Worm (Caenorhabditis elegans): ENCODE data around the gene T25E4.2.

The T25E4.2 gene

ce11 chrII:5599326-5600044 is 17.3 kb upstream of the T25E4.2 start, which contains the start of gene C17G10.10:
Gene C17G10.10 (minus strand): TSS chrII:5599376.
- TF ChIP-seq tra-4 (tag; optimal IDR thresholded peaks at IDR 0.05) (no peak), sea-1 (GFP tag; conservative IDR thresholded peaks at IDR 0.05) (0 out of 2 replicates have a peak, but pooled peaks have one; percentile 38), ama-1 (optimal IDR thresholded peaks at IDR 0.05) (no peak)

- no peak for TF ChIP-seq aly-1 (tag; optimal IDR thresholded peaks at IDR 0.05)
- no peak for TF ChIP-seq tbx-11 (GFP tag; IDR thresholded peaks at IDR 0.05)
- TF ChIP-seq pes-1 (GFP tag; IDR thresholded peaks at IDR 0.05): no peak
- TF ChIP-seq hmbx-1 (tag; optimal IDR thresholded peaks at IDR 0.05): no peak
- no peak for TF ChIP-seq ets-7 (tag; optimal IDR thresholded peaks at IDR 0.05)
- no peak for TF ChIP-seq hmg-4 (GFP tag; optimal IDR thresholded peaks at IDR 0.05)
- no peak for TF ChIP-seq flt-1 (GFP tag; IDR thresholded peaks at IDR 0.05)
- no peak for TF ChIP-seq F13C5.2 (tag; optimal IDR thresholded peaks at IDR 0.05)
- no peak for TF ChIP-seq sea-1 (GFP tag; conservative IDR thresholded peaks at IDR 0.05)
These were observed 14.0 kb upstream of the T25E4.2 start, which contains the start of gene C17G10.1 for ce11 chrII:5596247-5596646. Gene C17G10.1 (plus strand): TSS chrII:5596547.

ce11 chrII:5594210-5594764 is 12.1 kb upstream of the T25E4.2 start, which contains the start of gene ttc-4:
Gene ttc-4 (plus strand): TSS chrII:5594714.
- TF ChIP-seq ets-7 (tag; optimal IDR thresholded peaks at IDR 0.05) (peak; percentile 19), aly-1 (tag; optimal IDR thresholded peaks at IDR 0.05) (no peak), pes-1 (GFP tag; IDR thresholded peaks at IDR 0.05) (peak; percentile 56)

DNA sequence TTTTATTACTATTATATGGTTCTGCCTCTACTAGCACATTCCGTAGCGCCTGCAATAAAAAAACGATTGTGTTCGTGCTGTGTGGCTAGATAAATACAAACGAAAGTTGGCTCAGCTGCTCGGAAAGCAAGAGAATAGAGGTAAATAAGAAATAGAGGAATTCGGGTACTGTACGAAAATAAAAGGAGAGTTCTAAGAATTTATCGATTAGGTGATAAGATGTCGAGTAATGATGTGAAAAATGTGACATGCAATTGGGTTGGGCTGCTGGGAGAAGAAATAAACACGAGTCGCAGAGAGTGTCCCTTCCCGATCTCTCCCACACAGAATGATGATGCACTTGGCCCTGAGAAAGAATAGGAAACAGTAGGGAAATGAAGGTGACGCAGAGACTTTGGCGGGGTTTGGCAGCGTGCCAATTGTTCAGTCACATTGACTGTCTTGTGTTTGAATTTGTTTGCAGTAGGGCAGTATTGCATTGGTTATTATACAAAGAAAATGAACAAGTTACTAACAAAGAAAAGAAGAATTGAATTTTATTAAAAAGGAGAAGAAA is 11.2 kb upstream of the T25E4.2 start, which contains the start of gene cdc-14:
TSS of gene cdc-14 (minus strand) at position 51 of the 556 bp plus-strand sequence.
- TF ChIP-seq ama-1 (optimal IDR thresholded peaks at IDR 0.05) (no peak), F13C5.2 (tag; optimal IDR thresholded peaks at IDR 0.05) (peak; percentile 75), hmg-4 (GFP tag; optimal IDR thresholded peaks at IDR 0.05) (peak; percentile 63)

DNA sequence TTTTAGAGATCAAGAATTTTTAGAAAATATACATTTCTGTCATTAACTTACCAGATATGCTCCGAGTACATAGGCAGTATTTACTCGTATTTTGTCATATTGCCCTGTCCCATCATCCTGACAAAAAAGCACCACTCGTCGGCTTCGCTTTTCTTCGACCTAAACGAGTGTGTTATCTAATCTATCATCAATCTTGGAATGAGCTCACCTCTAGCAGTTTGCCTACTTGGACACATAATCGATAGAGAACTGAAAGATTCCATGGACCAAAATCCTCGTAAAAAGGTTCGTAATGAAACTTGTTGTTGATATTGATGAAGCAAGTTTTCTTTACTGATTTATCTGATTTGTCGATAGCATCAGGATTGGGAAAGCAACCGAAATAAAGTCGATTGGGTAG is 10.6 kb upstream of the T25E4.2 start:
- TF ChIP-seq hnd-1 (tag; optimal IDR thresholded peaks at IDR 0.05): no peak
- no peak for TF ChIP-seq ets-7 (tag; optimal IDR thresholded peaks at IDR 0.05)
- TF ChIP-seq ama-1 (optimal IDR thresholded peaks at IDR 0.05): no peak
- no peak for TF ChIP-seq tbx-37 (GFP tag; conservative IDR thresholded peaks at IDR 0.05)

ce11 chrII:5591558-5591957 is 9.3 kb upstream of the T25E4.2 start:
- no peak for TF ChIP-seq tra-4 (tag; optimal IDR thresholded peaks at IDR 0.05)

ce11 chrII:5589690-5590089 is 7.5 kb upstream of the T25E4.2 start, which contains the start of gene C17G10.13:
Gene C17G10.13 (minus strand): TSS chrII:5589790.
- no peak for TF ChIP-seq ama-1 (optimal IDR thresholded peaks at IDR 0.05)

ce11 chrII:5587794-5588193 is 5.6 kb upstream of the T25E4.2 start:
- no peak for TF ChIP-seq ets-7 (tag; optimal IDR thresholded peaks at IDR 0.05)
- TF ChIP-seq hnd-1 (tag; optimal IDR thresholded peaks at IDR 0.05): no peak
- no peak for TF ChIP-seq B0310.2 (tag; optimal IDR thresholded peaks at IDR 0.05)
- TF ChIP-seq flt-1 (GFP tag; IDR thresholded peaks at IDR 0.05): no peak
- TF ChIP-seq hmg-4 (GFP tag; optimal IDR thresholded peaks at IDR 0.05): no peak
- TF ChIP-seq sea-1 (GFP tag; conservative IDR thresholded peaks at IDR 0.05): no peak
- no peak for TF ChIP-seq ama-1 (optimal IDR thresholded peaks at IDR 0.05)
- no peak for TF ChIP-seq F13C5.2 (tag; optimal IDR thresholded peaks at IDR 0.05)
- TF ChIP-seq pes-1 (GFP tag; IDR thresholded peaks at IDR 0.05): no peak

- TF ChIP-seq hmg-4 (GFP tag; optimal IDR thresholded peaks at IDR 0.05) (no peak), pes-1 (GFP tag; IDR thresholded peaks at IDR 0.05) (no peak), scrt-1 (GFP tag; IDR thresholded peaks at IDR 0.05) (no peak), sea-1 (GFP tag; conservative IDR thresholded peaks at IDR 0.05) (no peak), ets-7 (tag; optimal IDR thresholded peaks at IDR 0.05) (no peak), B0310.2 (tag; optimal IDR thresholded peaks at IDR 0.05) (no peak), ama-1 (optimal IDR thresholded peaks at IDR 0.05) (no peak)
These were observed 3.6 kb upstream of the T25E4.2 start, which contains the start of gene lys-8 for ce11 chrII:5585788-5586187. Gene lys-8 (plus strand): TSS chrII:5586178.

- TF ChIP-seq hmbx-1 (tag; optimal IDR thresholded peaks at IDR 0.05): no peak
- TF ChIP-seq B0310.2 (tag; optimal IDR thresholded peaks at IDR 0.05): no peak
- TF ChIP-seq tbx-37 (GFP tag; conservative IDR thresholded peaks at IDR 0.05): no peak
- TF ChIP-seq tra-4 (tag; optimal IDR thresholded peaks at IDR 0.05): no peak
- no peak for TF ChIP-seq F13C5.2 (tag; optimal IDR thresholded peaks at IDR 0.05)
- no peak for TF ChIP-seq aly-1 (tag; optimal IDR thresholded peaks at IDR 0.05)
These were observed 3.0 kb downstream of the T25E4.2 start for ce11 chrII:5579236-5579635.

All from whole organism, early embryonic.